Fruit fly (Drosophila melanogaster) whole organism, wandering third instar larva: ENCODE data around the gene CG9297.

ENCODE experiments used
- CG32264 ChIP-seq: fragments of 200-800 bp; sonication (Bioruptor generic); optimal IDR thresholded peaks from 2 replicates; lab custom pipeline; 2016; ENCODE audit warnings: missing biosample characterization, missing genetic modification characterization
- Dfd ChIP-seq: fragments of >200 bp; optimal IDR thresholded peaks from 2 replicates; lab custom pipeline; 2017; ENCODE audit warnings: missing biosample characterization, missing genetic modification characterization
- Dif ChIP-seq: fragments of 200-275, 200-300 bp; sonication (Bioruptor generic); optimal IDR thresholded peaks from 2 replicates; lab custom pipeline; 2018; ENCODE audit warnings: missing biosample characterization, missing genetic modification characterization; ENCODE audit not compliant: partially characterized antibody
- GATAd ChIP-seq: sonication (Bioruptor generic); optimal IDR thresholded peaks from 2 replicates; lab custom pipeline; 2016; ENCODE audit warnings: missing biosample characterization, missing genetic modification characterization
- Hr78 ChIP-seq: fragments of >200 bp; optimal IDR thresholded peaks from 2 replicates; lab custom pipeline; 2017; ENCODE audit warnings: missing biosample characterization, missing genetic modification characterization
- Hr83 ChIP-seq: fragments of 200-300 bp; sonication (Bioruptor generic); optimal IDR thresholded peaks from 2 replicates; lab custom pipeline; 2016; ENCODE audit warnings: missing biosample characterization, mild to moderate bottlenecking, missing genetic modification characterization, moderate library complexity; ENCODE audit not compliant: poor library complexity, severe bottlenecking
- Mio ChIP-seq: sonication (Bioruptor generic); optimal IDR thresholded peaks from 2 replicates; lab custom pipeline; 2016; ENCODE audit warnings: missing biosample characterization, missing genetic modification characterization
- N ChIP-seq: fragments of >200 bp; optimal IDR thresholded peaks from 2 replicates; lab custom pipeline; 2018; ENCODE audit warnings: missing biosample characterization, missing external identifiers, missing genetic modification characterization
- OdsH ChIP-seq: fragments of 200-800 bp; sonication (Bioruptor generic); optimal IDR thresholded peaks from 2 replicates; lab custom pipeline; 2016; ENCODE audit warnings: missing biosample characterization, mild to moderate bottlenecking, missing genetic modification characterization
- Rel ChIP-seq, 2 experiments: fragments of 200-800 bp; sonication (Bioruptor generic) in 1 of 2; optimal IDR thresholded peaks; 2 replicates in 1 of 2; 3 replicates in 1 of 2; lab custom pipeline; 2016 to 2019; ENCODE audit warnings: mild to moderate bottlenecking in 2 of 2, missing biosample characterization in 2 of 2, missing genetic modification characterization in 2 of 2, moderate library complexity in 1 of 2
- Sp1 ChIP-seq: fragments of 200-800 bp; sonication (Bioruptor generic); optimal IDR thresholded peaks from 3 replicates; lab custom pipeline; 2019; ENCODE audit warnings: missing biosample characterization, mild to moderate bottlenecking, missing genetic modification characterization, moderate library complexity
- brk ChIP-seq: fragments of 200-800 bp; sonication (Bioruptor generic); optimal IDR thresholded peaks from 2 replicates; lab custom pipeline; 2016; ENCODE audit warnings: missing biosample characterization, mild to moderate bottlenecking, missing genetic modification characterization
- dl ChIP-seq, 2 experiments: fragments of 175-275, 200-275 bp in 1 of 2; fragments of 200-275 bp in 1 of 2; sonication (Bioruptor generic); optimal IDR thresholded peaks; lab custom pipeline; 2018; ENCODE audit warnings: mild to moderate bottlenecking in 2 of 2, missing biosample characterization in 2 of 2, missing genetic modification characterization in 2 of 2, moderate library complexity in 2 of 2; ENCODE audit not compliant: partially characterized antibody in 2 of 2, insufficient read depth in 1 of 2
- dmrt93B ChIP-seq: fragments of 200-800 bp; sonication (Bioruptor generic); optimal IDR thresholded peaks from 2 replicates; lab custom pipeline; 2018; ENCODE audit warnings: missing biosample characterization, mild to moderate bottlenecking, missing genetic modification characterization
- dsf ChIP-seq: sonication (Bioruptor generic); optimal IDR thresholded peaks from 2 replicates; lab custom pipeline; 2016; ENCODE audit warnings: missing biosample characterization, missing genetic modification characterization, borderline replicate concordance
- foxo ChIP-seq, 2 experiments: fragments of 200-800 bp; sonication (Bioruptor generic); optimal IDR thresholded peaks; 2 replicates in 1 of 2; 3 replicates in 1 of 2; lab custom pipeline; 2016 to 2017; ENCODE audit warnings: missing biosample characterization in 2 of 2, missing genetic modification characterization in 2 of 2
- jim ChIP-seq: fragments of 175-275, 200-325 bp; sonication (Bioruptor generic); optimal IDR thresholded peaks from 2 replicates; lab custom pipeline; 2016; ENCODE audit warnings: missing biosample characterization, mild to moderate bottlenecking, missing genetic modification characterization
- lola ChIP-seq: fragments of >200 bp; optimal IDR thresholded peaks from 2 replicates; lab custom pipeline; 2017; ENCODE audit warnings: missing biosample characterization, missing genetic modification characterization
- psq ChIP-seq: fragments of 200-800 bp; sonication (Bioruptor generic); optimal IDR thresholded peaks from 3 replicates; lab custom pipeline; 2017; ENCODE audit warnings: missing biosample characterization, mild to moderate bottlenecking, missing genetic modification characterization, moderate library complexity
- sage ChIP-seq: fragments of 200-800 bp; sonication (Bioruptor generic); optimal IDR thresholded peaks from 2 replicates; lab custom pipeline; 2016; ENCODE audit warnings: missing biosample characterization, mild to moderate bottlenecking, missing genetic modification characterization
- sv ChIP-seq: fragments of 200-800 bp; sonication (Bioruptor generic); optimal IDR thresholded peaks from 3 replicates; lab custom pipeline; 2016; ENCODE audit warnings: missing biosample characterization, missing genetic modification characterization
- usp ChIP-seq: fragments of >200 bp; optimal IDR thresholded peaks from 2 replicates; lab custom pipeline; 2017; ENCODE audit warnings: missing biosample characterization, missing genetic modification characterization
- woc ChIP-seq: sonication (Bioruptor generic); optimal IDR thresholded peaks from 2 replicates; lab custom pipeline; 2016; ENCODE audit warnings: missing biosample characterization, mild to moderate bottlenecking, missing genetic modification characterization

CG9297 gene

dm6 chr3R:13815022-13815440 lies 43.7 kb downstream of the CG9297 start:
- TF ChIP-seq usp (GFP tag; lab: Kevin White, UChicago), result no peak
- TF ChIP-seq Mio (GFP tag; lab: Kevin White, UChicago), result no peak
- TF ChIP-seq jim, result no peak
- TF ChIP-seq Hr83 (GFP tag; lab: Kevin White, UChicago), result no peak
- TF ChIP-seq dl (GFP tag; optimal IDR thresholded peaks at IDR 0.05; lab: Kevin White, UChicago; ENCODE audit: insufficient read depth in 1 of 2, partially characterized antibody in 2 of 2), result no peak
- TF ChIP-seq GATAd (GFP tag; lab: Kevin White, UChicago), result no peak
- no peak for TF ChIP-seq sage (GFP tag; lab: Kevin White, UChicago)
- no peak for TF ChIP-seq N (GFP tag; lab: Kevin White, UChicago)
- TF ChIP-seq Sp1 (GFP tag; lab: Kevin White, UChicago), result no peak
- no peak for TF ChIP-seq Dfd (GFP tag; lab: Kevin White, UChicago)
- no peak for TF ChIP-seq woc (GFP tag; lab: Kevin White, UChicago)
- no peak for TF ChIP-seq brk (GFP tag; lab: Kevin White, UChicago)

DNA sequence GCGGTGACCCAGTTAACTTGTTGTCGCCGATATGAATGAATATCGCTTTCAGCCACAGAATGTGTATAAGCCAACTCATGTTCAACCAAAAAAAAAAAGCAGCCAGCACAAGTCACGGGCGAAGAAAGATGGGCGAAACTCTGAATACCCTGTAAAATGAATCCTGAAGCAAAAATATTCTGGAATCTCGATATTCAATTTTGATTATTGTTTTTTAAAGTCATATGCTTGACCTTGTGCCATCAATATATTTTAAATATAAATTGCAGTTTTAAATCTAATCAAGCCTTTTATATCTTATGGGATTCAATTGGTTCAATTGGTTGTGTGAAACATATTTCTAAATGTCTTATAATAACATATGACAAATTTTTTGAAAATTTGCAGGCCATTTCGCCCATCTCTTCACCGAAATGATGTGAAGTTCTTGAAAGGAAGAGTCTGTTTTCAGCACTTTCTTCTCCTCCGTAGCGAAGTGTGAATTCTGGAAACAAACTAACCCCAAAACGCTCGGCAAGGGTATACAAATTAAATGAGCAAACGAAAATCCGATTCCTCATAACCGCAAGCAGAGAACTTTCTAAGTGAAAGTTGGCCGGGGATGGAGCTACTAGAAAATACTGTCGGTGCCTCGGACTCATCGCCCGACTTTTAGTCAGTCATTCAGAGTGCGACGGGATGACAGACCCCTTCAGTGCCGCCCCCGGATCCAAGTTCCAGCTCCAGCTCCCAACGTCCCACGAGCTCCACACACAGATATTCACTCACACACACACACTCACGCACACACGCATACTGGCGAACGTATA lies 44.5 kb downstream of the CG9297 start:
- TF ChIP-seq foxo (GFP tag; optimal IDR thresholded peaks at IDR 0.05; lab: Kevin White, UChicago) (no peak), dmrt93B (GFP tag; lab: Kevin White, UChicago) (no peak), N (GFP tag; lab: Kevin White, UChicago) (no peak), Dif (GFP tag; lab: Kevin White, UChicago) (no peak), OdsH (GFP tag; lab: Kevin White, UChicago) (no peak), lola (GFP tag; lab: Kevin White, UChicago) (no peak), dsf (no peak), sage (GFP tag; lab: Kevin White, UChicago) (no peak), jim (no peak)

- TF ChIP-seq GATAd (GFP tag; lab: Kevin White, UChicago) (no peak), Rel (GFP tag; optimal IDR thresholded peaks at IDR 0.05; lab: Kevin White, UChicago) (no peak), Rel (tag; optimal IDR thresholded peaks at IDR 0.05; lab: Kevin White, UChicago) (peak; percentile 20), Hr78 (GFP tag; lab: Kevin White, UChicago) (no peak), psq (GFP tag; lab: Kevin White, UChicago) (no peak)
Measured at dm6 chr3R:13816375-13816711, 45.0 kb downstream of the CG9297 start.

DNA sequence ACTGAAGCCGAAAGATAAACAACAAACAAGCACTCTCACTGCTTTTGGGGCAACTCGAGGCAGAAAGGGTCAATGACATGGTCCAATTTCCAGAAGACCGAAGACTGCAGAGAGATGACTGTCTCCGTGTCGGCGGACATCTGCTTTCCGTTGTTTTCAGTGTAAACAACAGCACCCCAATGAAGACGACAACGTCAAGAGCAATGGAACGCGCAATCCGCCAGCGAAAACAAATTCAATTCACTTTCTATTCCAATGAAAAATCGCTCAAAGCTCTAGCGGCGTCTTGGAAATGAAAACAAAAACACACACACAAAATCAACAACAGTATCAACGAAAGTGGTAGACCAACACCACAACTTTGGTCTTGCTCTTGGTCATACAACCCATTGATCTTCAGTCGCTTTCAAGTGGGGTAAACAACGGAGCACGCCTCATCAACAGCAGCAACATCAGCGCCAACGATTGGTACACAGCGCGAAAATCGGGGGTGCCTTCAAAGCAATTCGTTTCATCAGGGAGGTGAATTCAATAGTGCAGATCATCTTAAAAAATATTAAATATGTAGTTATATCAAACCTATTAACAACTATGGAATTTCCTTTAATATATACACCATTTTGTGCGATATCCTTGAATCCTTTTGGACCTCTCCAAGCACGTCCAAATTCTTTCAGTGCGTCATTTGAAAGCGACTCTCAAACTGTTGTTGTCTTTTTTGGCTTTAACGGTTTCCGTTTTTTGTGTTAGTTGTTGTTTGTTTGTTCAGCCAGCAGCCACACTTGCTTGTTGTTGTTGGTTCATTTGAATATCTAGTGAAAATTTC lies 46.4 kb downstream of the CG9297 start:
- TF ChIP-seq CG32264 (GFP tag; lab: Kevin White, UChicago) (no peak), sv (GFP tag; lab: Kevin White, UChicago) (peak; percentile 40)

- TF ChIP-seq Hr83 (GFP tag; lab: Kevin White, UChicago) (peak; percentile 16), Hr78 (GFP tag; lab: Kevin White, UChicago) (no peak)
Measured at dm6 chr3R:13819037-13819436, 47.7 kb downstream of the CG9297 start.

- TF ChIP-seq Dfd (GFP tag; lab: Kevin White, UChicago), result peak; percentile 67
- TF ChIP-seq foxo (GFP tag; optimal IDR thresholded peaks at IDR 0.05; lab: Kevin White, UChicago), result no peak
Measured at dm6 chr3R:13820483-13820882, 49.2 kb downstream of the CG9297 start.
